Worm (Caenorhabditis elegans): ENCODE measurements around the gene mrpl-50.

The mrpl-50 gene

DNA sequence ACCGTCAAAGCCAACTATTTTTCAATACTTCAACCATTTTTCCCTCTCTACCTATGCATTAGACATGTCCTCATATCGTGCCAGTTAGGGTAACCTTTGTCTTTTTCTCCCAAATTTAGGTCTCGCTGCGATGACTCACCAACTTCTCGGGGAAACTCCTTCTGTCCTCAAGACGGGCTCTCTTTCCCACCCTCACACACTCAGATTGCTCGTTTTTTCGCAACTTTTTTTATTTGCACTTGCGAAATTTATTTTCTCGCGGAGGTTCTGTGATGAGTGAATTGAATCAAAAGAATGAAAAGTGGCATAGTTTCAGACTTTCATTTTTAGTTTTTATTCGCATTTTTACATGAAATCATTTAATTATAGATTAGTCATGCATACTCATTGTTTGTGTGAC, 9.3 kb upstream of the mrpl-50 start:
- TF ChIP-seq lsy-27 (tag; optimal IDR thresholded peaks at IDR 0.05; ENCODE audit: borderline replicate concordance, insufficient read depth) (no peak), cebp-1 (GFP tag; IDR thresholded peaks at IDR 0.05) (no peak), cebp-1 (tag; optimal IDR thresholded peaks at IDR 0.05) (peak; percentile 75)

DNA sequence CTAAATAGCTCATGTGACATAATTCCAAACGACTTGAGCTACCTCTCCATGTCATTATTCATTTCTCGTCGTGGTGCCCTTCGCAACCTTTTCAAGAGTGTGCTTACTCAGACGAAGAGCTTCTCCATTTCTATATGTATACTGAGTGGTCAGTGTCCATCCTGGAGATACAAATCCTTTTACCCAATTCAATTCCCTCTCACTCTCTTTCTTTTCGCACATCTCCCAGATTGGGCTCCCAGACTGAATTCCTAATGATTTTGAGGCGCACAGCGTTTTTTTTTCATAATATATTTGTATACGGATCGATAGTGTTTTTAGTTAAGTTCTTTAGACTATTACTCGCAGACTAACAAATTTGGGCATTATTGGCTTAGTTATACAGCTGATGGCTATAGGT, 8.7 kb upstream of the mrpl-50 start:
- TF ChIP-seq mel-28 (tag; optimal IDR thresholded peaks at IDR 0.05; ENCODE audit: borderline replicate concordance): no peak
- no peak for TF ChIP-seq attf-6 (GFP tag; IDR thresholded peaks at IDR 0.05)
- no peak for TF ChIP-seq B0261.1 (tag; optimal IDR thresholded peaks at IDR 0.05)
- TF ChIP-seq lsl-1 (GFP tag; optimal IDR thresholded peaks at IDR 0.05): no peak
- TF ChIP-seq lag-1 (GFP tag; IDR thresholded peaks at IDR 0.05): no peak

ce11 chrII:8921456-8921855, 8.2 kb upstream of the mrpl-50 start:
- TF ChIP-seq rcor-1 (GFP tag; IDR thresholded peaks at IDR 0.05) (no peak), snpc-3.4 (tag; optimal IDR thresholded peaks at IDR 0.05) (no peak), repo-1 (tag; optimal IDR thresholded peaks at IDR 0.05) (no peak), ccch-3 (GFP tag; optimal IDR thresholded peaks at IDR 0.05) (no peak), cebp-1 (GFP tag; IDR thresholded peaks at IDR 0.05) (no peak), cebp-1 (tag; optimal IDR thresholded peaks at IDR 0.05) (peak; percentile 80), lin-40 (tag; optimal IDR thresholded peaks at IDR 0.05) (no peak)

- TF ChIP-seq zfh-2 (GFP tag; conservative IDR thresholded peaks at IDR 0.05): no peak
- peak; percentile 67 for TF ChIP-seq nhr-80 (tag; optimal IDR thresholded peaks at IDR 0.05)
Measured at ce11 chrII:8922140-8922539, 7.5 kb upstream of the mrpl-50 start, which contains the start of gene B0457.6. Gene B0457.6 (plus strand): TSS chrII:8922423.

DNA sequence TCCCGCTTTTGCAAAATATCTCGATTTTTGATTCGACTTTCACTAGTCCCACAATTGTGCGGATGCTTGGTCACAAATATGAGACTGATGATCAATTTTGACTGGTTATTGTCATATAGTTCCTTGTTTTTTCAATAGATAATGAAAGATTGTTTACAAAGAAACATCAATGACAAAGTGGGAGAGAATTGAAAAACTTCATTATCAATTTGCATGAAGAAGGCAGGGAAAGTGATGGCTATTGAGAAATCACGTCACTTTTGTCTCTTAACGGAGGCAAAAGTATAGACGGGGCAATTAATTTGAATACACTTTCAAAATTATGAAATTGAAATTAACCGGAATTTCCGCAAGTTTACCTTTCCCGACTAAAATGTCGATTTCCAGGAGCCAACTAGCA, 6.5 kb upstream of the mrpl-50 start:
- TF ChIP-seq nhr-80 (tag; optimal IDR thresholded peaks at IDR 0.05) (peak; percentile 47), F57C9.4 (tag; optimal IDR thresholded peaks at IDR 0.05) (no peak)

ce11 chrII:8926451-8926850, 3.2 kb upstream of the mrpl-50 start, which contains the start of gene B0457.2:
Gene B0457.2 (minus strand): TSS chrII:8926551.
- TF ChIP-seq rec-8 (tag; optimal IDR thresholded peaks at IDR 0.05): no peak
- no peak for TF ChIP-seq Y56A3A.18 (GFP tag; IDR thresholded peaks at IDR 0.05)
- no peak for TF ChIP-seq ZK185.1 (tag; optimal IDR thresholded peaks at IDR 0.05; ENCODE audit: poor library complexity, severe bottlenecking)
- no peak for TF ChIP-seq lin-40 (tag; optimal IDR thresholded peaks at IDR 0.05)
- TF ChIP-seq cebp-2 (GFP tag; IDR thresholded peaks at IDR 0.05): no peak
- TF ChIP-seq F22D6.2 (tag; optimal IDR thresholded peaks at IDR 0.05): no peak
- TF ChIP-seq F57C9.4 (tag; optimal IDR thresholded peaks at IDR 0.05): no peak
- TF ChIP-seq efl-1 (GFP tag; optimal IDR thresholded peaks at IDR 0.05): no peak
- no peak for TF ChIP-seq fkh-3 (tag; optimal IDR thresholded peaks at IDR 0.05)
- TF ChIP-seq repo-1 (tag; optimal IDR thresholded peaks at IDR 0.05): no peak
- TF ChIP-seq die-1 (tag; optimal IDR thresholded peaks at IDR 0.05): no peak
- no peak for TF ChIP-seq ceh-91 (GFP tag; IDR thresholded peaks at IDR 0.05)
- TF ChIP-seq ceh-58 (GFP tag; IDR thresholded peaks at IDR 0.05): no peak
- no peak for TF ChIP-seq unc-130 (GFP tag; optimal IDR thresholded peaks at IDR 0.05)
- TF ChIP-seq Y95B8A.8 (GFP tag; IDR thresholded peaks at IDR 0.05): no peak
- TF ChIP-seq unc-62 (GFP tag; optimal IDR thresholded peaks at IDR 0.05): no peak
- no peak for TF ChIP-seq somi-1 (GFP tag; optimal IDR thresholded peaks at IDR 0.05)

Data from whole organism, young adult.